Worm (Caenorhabditis elegans) whole organism, L3 larva: ENCODE data around the gene rpt-3.

Experiments
- ama-1 ChIP-seq: fragments of 150-350 bp; optimal IDR thresholded peaks from 2 replicates; lab custom pipeline; 2018
- ceh-28 ChIP-seq: fragments of 150-350 bp; optimal IDR thresholded peaks from 2 replicates; lab custom pipeline; 2014; ENCODE audit warnings: missing biosample characterization, missing genetic modification reagents, missing genetic modification characterization
- ceh-82 ChIP-seq: fragments of 150-350 bp; optimal IDR thresholded peaks from 2 replicates; lab custom pipeline; 2014; ENCODE audit warnings: missing biosample characterization, missing genetic modification characterization
- ceh-9 ChIP-seq: sonication (generic microtip); optimal IDR thresholded peaks from 2 replicates; lab custom pipeline; 2018; ENCODE audit warnings: missing biosample characterization, missing genetic modification characterization
- daf-12 ChIP-seq: fragments of 150-350 bp; optimal IDR thresholded peaks from 2 replicates; lab custom pipeline; 2014; ENCODE audit warnings: missing biosample characterization, missing genetic modification reagents, missing genetic modification characterization
- egl-27 ChIP-seq: sonication (generic microtip); optimal IDR thresholded peaks from 4 replicates; lab custom pipeline; 2017; ENCODE audit warnings: missing biosample characterization, missing genetic modification reagents, missing genetic modification characterization
- egl-5 ChIP-seq: fragments of 150-350 bp; optimal IDR thresholded peaks from 2 replicates; lab custom pipeline; 2017; ENCODE audit warnings: missing biosample characterization, missing genetic modification reagents, missing genetic modification characterization, inconsistent platforms
- elt-1 ChIP-seq: fragments of 150-350 bp; optimal IDR thresholded peaks from 2 replicates; lab custom pipeline; 2014; ENCODE audit warnings: missing biosample characterization, missing genetic modification characterization
- elt-2 ChIP-seq: sonication (generic microtip); optimal IDR thresholded peaks from 2 replicates; lab custom pipeline; 2016; ENCODE audit warnings: missing genetic modification reagents, mild to moderate bottlenecking, missing genetic modification characterization, missing compliant biosample characterization
- elt-3 ChIP-seq, 3 experiments: fragments of 150-350 bp in 1 of 3; sonication (generic microtip) in 2 of 3; optimal IDR thresholded peaks; 2 replicates in 2 of 3; 4 replicates in 1 of 3; lab custom pipeline; 2014 to 2017; ENCODE audit warnings: missing biosample characterization in 3 of 3, missing genetic modification characterization in 3 of 3
- eor-1 ChIP-seq, 2 experiments: fragments of 150-350 bp; optimal IDR thresholded peaks; 2 replicates each; lab custom pipeline; 2014 to 2018; ENCODE audit warnings: missing biosample characterization in 2 of 2, missing genetic modification characterization in 2 of 2
- fkh-10 ChIP-seq: sonication (generic microtip); optimal IDR thresholded peaks from 2 replicates; lab custom pipeline; 2017; ENCODE audit warnings: missing biosample characterization, missing genetic modification reagents, missing genetic modification characterization
- fkh-2 ChIP-seq: fragments of 150-350 bp; optimal IDR thresholded peaks from 2 replicates; lab custom pipeline; 2014; ENCODE audit warnings: missing biosample characterization, missing genetic modification reagents, missing genetic modification characterization
- fos-1 ChIP-seq: fragments of 150-350 bp; optimal IDR thresholded peaks from 2 replicates; lab custom pipeline; 2014; ENCODE audit warnings: missing biosample characterization, missing genetic modification characterization
- hmg-11 ChIP-seq: sonication (generic microtip); optimal IDR thresholded peaks from 2 replicates; lab custom pipeline; 2016; ENCODE audit warnings: missing genetic modification characterization, missing compliant biosample characterization
- jun-1 ChIP-seq: fragments of 150-350 bp; optimal IDR thresholded peaks from 2 replicates; lab custom pipeline; 2014; ENCODE audit warnings: missing biosample characterization, missing genetic modification reagents, missing genetic modification characterization
- lin-15B ChIP-seq: fragments of 150-350 bp; optimal IDR thresholded peaks from 2 replicates; lab custom pipeline; 2014; ENCODE audit warnings: missing biosample characterization, missing genetic modification characterization
- lin-39 ChIP-seq: fragments of 150-350 bp; optimal IDR thresholded peaks from 2 replicates; lab custom pipeline; 2018; ENCODE audit warnings: missing biosample characterization, missing genetic modification reagents, missing genetic modification characterization
- lsy-12 ChIP-seq: sonication (generic microtip); optimal IDR thresholded peaks from 2 replicates; lab custom pipeline; 2016; ENCODE audit warnings: mild to moderate bottlenecking, missing genetic modification characterization, missing compliant biosample characterization
- mml-1 ChIP-seq: fragments of 150-350 bp; sonication (generic microtip); optimal IDR thresholded peaks from 3 replicates; lab custom pipeline; 2014; ENCODE audit warnings: missing biosample characterization, missing genetic modification characterization
- nfya-1 ChIP-seq: sonication (generic microtip); optimal IDR thresholded peaks from 2 replicates; lab custom pipeline; 2017; ENCODE audit warnings: missing genetic modification characterization, mild to moderate bottlenecking, missing compliant biosample characterization, antibody characterized with exemption, moderate library complexity; ENCODE audit not compliant: insufficient read depth
- nhr-12 ChIP-seq: fragments of 150-350 bp; optimal IDR thresholded peaks from 2 replicates; lab custom pipeline; 2014; ENCODE audit warnings: missing biosample characterization, missing genetic modification characterization
- nhr-23 ChIP-seq: fragments of 150-350 bp; optimal IDR thresholded peaks from 2 replicates; lab custom pipeline; 2014; ENCODE audit warnings: missing biosample characterization, missing genetic modification reagents, missing genetic modification characterization
- nhr-237 ChIP-seq: fragments of 150-350 bp; optimal IDR thresholded peaks from 2 replicates; lab custom pipeline; 2014; ENCODE audit warnings: missing biosample characterization, missing genetic modification characterization
- nhr-43 ChIP-seq: sonication (generic microtip); optimal IDR thresholded peaks from 2 replicates; lab custom pipeline; 2016; ENCODE audit warnings: mild to moderate bottlenecking, missing genetic modification characterization, missing compliant biosample characterization; ENCODE audit not compliant: poor library complexity, severe bottlenecking
- nhr-67 ChIP-seq: fragments of 150-350 bp; optimal IDR thresholded peaks from 2 replicates; lab custom pipeline; 2014; ENCODE audit warnings: missing biosample characterization, missing genetic modification characterization
- nhr-76 ChIP-seq: fragments of 150-350 bp; sonication (generic microtip); optimal IDR thresholded peaks from 5 replicates; lab custom pipeline; 2014; ENCODE audit warnings: missing biosample characterization, missing genetic modification characterization
- nhr-77 ChIP-seq: fragments of 150-350 bp; optimal IDR thresholded peaks from 2 replicates; lab custom pipeline; 2014; ENCODE audit warnings: missing biosample characterization, missing genetic modification characterization
- pqm-1 ChIP-seq: fragments of 150-350 bp; optimal IDR thresholded peaks from 2 replicates; lab custom pipeline; 2017; ENCODE audit warnings: missing biosample characterization, missing genetic modification characterization, inconsistent platforms
- skn-1 ChIP-seq: fragments of 150-350 bp; optimal IDR thresholded peaks from 2 replicates; lab custom pipeline; 2014; ENCODE audit warnings: missing biosample characterization, missing genetic modification characterization
- tbx-2 ChIP-seq: sonication (generic microtip); optimal IDR thresholded peaks from 2 replicates; lab custom pipeline; 2016; ENCODE audit warnings: mild to moderate bottlenecking, missing genetic modification characterization, missing compliant biosample characterization
- unc-39 ChIP-seq: sonication (generic microtip); optimal IDR thresholded peaks from 4 replicates; lab custom pipeline; 2017; ENCODE audit warnings: missing biosample characterization, missing genetic modification characterization
- unc-62 ChIP-seq: fragments of 150-350 bp; sonication (generic microtip); optimal IDR thresholded peaks from 4 replicates; lab custom pipeline; 2014; ENCODE audit warnings: missing biosample characterization, missing genetic modification reagents, missing genetic modification characterization
- ztf-11 ChIP-seq: fragments of 150-350 bp; optimal IDR thresholded peaks from 2 replicates; lab custom pipeline; 2014; ENCODE audit warnings: missing biosample characterization, missing genetic modification characterization
- ztf-4 ChIP-seq: fragments of 150-350 bp; optimal IDR thresholded peaks from 2 replicates; lab custom pipeline; 2014; ENCODE audit warnings: missing biosample characterization, missing genetic modification characterization

Gene rpt-3

DNA sequence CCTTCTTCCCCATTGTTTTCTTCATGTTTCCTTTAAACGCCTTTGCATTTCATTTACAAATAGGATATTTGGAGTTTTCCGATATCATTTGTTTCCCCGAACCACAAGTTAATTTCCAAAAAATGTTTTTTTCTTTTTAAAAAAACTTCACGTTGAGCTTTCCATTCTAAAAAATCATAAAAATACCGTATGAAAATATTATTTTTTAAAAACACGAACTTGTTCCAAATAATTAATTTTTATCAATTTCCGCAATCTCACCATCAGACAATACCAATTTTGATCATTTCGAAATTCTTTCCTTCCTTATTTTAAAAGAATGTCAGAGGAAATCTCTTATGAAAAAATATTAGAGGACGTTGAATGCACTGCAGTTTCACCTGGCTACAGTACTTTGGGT is 18.1 kb upstream of the rpt-3 start, which contains the start of gene wht-6:
TSS of gene wht-6 (plus strand) at position 301 of the 400 bp plus-strand sequence.
- TF ChIP-seq ztf-11 (tag; lab: Kevin White, UChicago) (no peak), tbx-2 (no peak), hmg-11 (no peak), elt-1 (tag; lab: Kevin White, UChicago) (no peak), lin-39 (no peak), egl-27 (no peak), egl-5 (tag; lab: Kevin White, UChicago) (no peak), nhr-43 (tag; lab: Kevin White, UChicago) (no peak), jun-1 (no peak), elt-3 (tag; optimal IDR thresholded peaks at IDR 0.05; lab: Kevin White, UChicago) (no peak), mml-1 (tag; lab: Kevin White, UChicago) (no peak), ceh-28 (tag; lab: Kevin White, UChicago) (no peak), pqm-1 (tag; lab: Kevin White, UChicago) (no peak)

ce11 chrIII:6476380-6476779 is 13.2 kb upstream of the rpt-3 start:
- TF ChIP-seq nhr-43 (tag; lab: Kevin White, UChicago): no peak
- no peak for TF ChIP-seq ztf-11 (tag; lab: Kevin White, UChicago)
- TF ChIP-seq nhr-12 (tag; lab: Kevin White, UChicago): no peak
- TF ChIP-seq pqm-1 (tag; lab: Kevin White, UChicago): no peak
- no peak for TF ChIP-seq nhr-23 (tag; lab: Kevin White, UChicago)
- no peak for TF ChIP-seq fos-1 (tag; lab: Kevin White, UChicago)
- no peak for TF ChIP-seq eor-1 (tag; optimal IDR thresholded peaks at IDR 0.05; lab: Kevin White, UChicago)
- no peak for TF ChIP-seq nhr-77 (tag; lab: Kevin White, UChicago)
- no peak for TF ChIP-seq unc-39
- TF ChIP-seq ztf-4: no peak
- no peak for TF ChIP-seq lin-15B (tag; lab: Kevin White, UChicago)
- no peak for TF ChIP-seq daf-12 (tag; lab: Kevin White, UChicago)
- TF ChIP-seq elt-2 (tag; lab: Kevin White, UChicago): no peak
- no peak for TF ChIP-seq ceh-9
- TF ChIP-seq hmg-11: no peak
- no peak for TF ChIP-seq fkh-10 (GFP tag; lab: Kevin White, UChicago)
- no peak for TF ChIP-seq tbx-2
- TF ChIP-seq nhr-67: no peak

ce11 chrIII:6478256-6479004 is 11.2 kb upstream of the rpt-3 start, which contains the start of gene zip-8:
zip-8 (plus strand) TSS chrIII:6478955.
- TF ChIP-seq fkh-2 (tag; lab: Kevin White, UChicago) (no peak), ztf-4 (no peak), egl-5 (tag; lab: Kevin White, UChicago) (no peak), ceh-28 (tag; lab: Kevin White, UChicago) (no peak), ztf-11 (tag; lab: Kevin White, UChicago) (no peak), eor-1 (tag; optimal IDR thresholded peaks at IDR 0.05; lab: Kevin White, UChicago) (no peak), lsy-12 (tag; lab: Kevin White, UChicago) (no peak), fkh-10 (GFP tag; lab: Kevin White, UChicago) (no peak)

ce11 chrIII:6479439-6479838 is 10.2 kb upstream of the rpt-3 start:
- TF ChIP-seq ama-1 (lab: Kevin White, UChicago) (no peak), daf-12 (tag; lab: Kevin White, UChicago) (no peak), nhr-76 (no peak), nhr-67 (no peak), skn-1 (tag; lab: Kevin White, UChicago) (no peak), fos-1 (tag; lab: Kevin White, UChicago) (no peak), elt-3 (tag; optimal IDR thresholded peaks at IDR 0.05; lab: Kevin White, UChicago) (no peak), nfya-1 (tag; lab: Kevin White, UChicago) (no peak), lsy-12 (tag; lab: Kevin White, UChicago) (no peak), unc-62 (GFP tag; lab: Kevin White, UChicago) (no peak), nhr-237 (no peak), nhr-77 (tag; lab: Kevin White, UChicago) (no peak), mml-1 (tag; lab: Kevin White, UChicago) (no peak), ceh-28 (tag; lab: Kevin White, UChicago) (no peak), ceh-9 (no peak), ceh-82 (tag; lab: Kevin White, UChicago) (no peak), eor-1 (tag; optimal IDR thresholded peaks at IDR 0.05; lab: Kevin White, UChicago) (no peak), elt-1 (tag; lab: Kevin White, UChicago) (no peak), hmg-11 (no peak)
